2 fruit fly cellular contexts compared by ENCODE assay signal in genomic region chr2L:1156592-1157249, dm6.
TF ChIP-seq lines count a peak whose summit lies in the region.

No protein-coding gene starts in this region.

- TF ChIP-seq CTCF in whole organism, embryonic (GFP tag; optimal IDR thresholded peaks at IDR 0.05; lab: Kevin White, UChicago), result no peak

TF ChIP-seq in whole organism, embryonic, 481 proteins besides CTCF, POLR2A, EP300 and RAD21:
- TF ChIP-seq tgo (GFP tag; IDR thresholded peaks at IDR 0.05; lab: Robert Waterston, UW) (no peak), Ptx1 (GFP tag; IDR thresholded peaks at IDR 0.05; lab: Robert Waterston, UW) (no peak), nom (GFP tag; optimal IDR thresholded peaks at IDR 0.05; lab: Kevin White, UChicago) (no peak), Elba2 (GFP tag; optimal IDR thresholded peaks at IDR 0.05; lab: Kevin White, UChicago) (no peak), CG12659 (GFP tag; optimal IDR thresholded peaks at IDR 0.05; lab: Kevin White, UChicago) (no peak), pb (GFP tag; optimal IDR thresholded peaks at IDR 0.05; lab: Kevin White, UChicago) (no peak), CG11695 (GFP tag; IDR thresholded peaks at IDR 0.05; lab: Robert Waterston, UW) (no peak), CG2875 (GFP tag; optimal IDR thresholded peaks at IDR 0.05; lab: Kevin White, UChicago) (no peak), dpn (GFP tag; optimal IDR thresholded peaks at IDR 0.05; lab: Kevin White, UChicago) (no peak), CG8924 (tag; optimal IDR thresholded peaks at IDR 0.05; lab: Kevin White, UChicago) (peak; percentile 14), NK7.1 (GFP tag; optimal IDR thresholded peaks at IDR 0.05; lab: Kevin White, UChicago) (no peak), CG1603 (tag; optimal IDR thresholded peaks at IDR 0.05; lab: Kevin White, UChicago) (peak; percentile 25), sens (GFP tag; lab: Kevin White, UChicago) (peak; percentile 47), Tbp (GFP tag; optimal IDR thresholded peaks at IDR 0.05; lab: Kevin White, UChicago) (no peak), phol (tag; optimal IDR thresholded peaks at IDR 0.05; lab: Kevin White, UChicago) (no peak), Nf-YB (GFP tag; optimal IDR thresholded peaks at IDR 0.05; lab: Kevin White, UChicago) (no peak), unc-4 (GFP tag; IDR thresholded peaks at IDR 0.05; lab: Robert Waterston, UW; ENCODE audit: partially characterized antibody) (no peak), CG4820 (GFP tag; optimal IDR thresholded peaks at IDR 0.05; lab: Kevin White, UChicago) (no peak), CG15479 (GFP tag; optimal IDR thresholded peaks at IDR 0.05; lab: Kevin White, UChicago) (peak; percentile 3), Sox102F (GFP tag; optimal IDR thresholded peaks at IDR 0.05; lab: Kevin White, UChicago) (peak; percentile 5), PHDP (tag; optimal IDR thresholded peaks at IDR 0.05; lab: Kevin White, UChicago) (peak; percentile 20), CG6813 (GFP tag; optimal IDR thresholded peaks at IDR 0.05; lab: Kevin White, UChicago) (no peak), sisA (GFP tag; IDR thresholded peaks at IDR 0.05; lab: Robert Waterston, UW) (no peak), D19A (tag; optimal IDR thresholded peaks at IDR 0.05; lab: Kevin White, UChicago) (peak; percentile 91), row (GFP tag; IDR thresholded peaks at IDR 0.05; lab: Robert Waterston, UW) (peak; percentile 41; the same call in 2 of the 3 replicates), croc (GFP tag; conservative IDR thresholded peaks at IDR 0.05; lab: Robert Waterston, UW) (no peak)
TF ChIP-seq in whole organism, embryonic: peak in this region for 8.

TF ChIP-seq in whole organism, prepupa, 60 proteins besides CTCF, POLR2A, EP300 and RAD21:
- TF ChIP-seq CG6808 (GFP tag; optimal IDR thresholded peaks at IDR 0.05; lab: Kevin White, UChicago) (no peak), dac (GFP tag; optimal IDR thresholded peaks at IDR 0.05; lab: Kevin White, UChicago) (peak; percentile 59), topi (GFP tag; optimal IDR thresholded peaks at IDR 0.05; lab: Kevin White, UChicago) (no peak), CG9139 (GFP tag; optimal IDR thresholded peaks at IDR 0.05; lab: Kevin White, UChicago) (no peak), CG6792 (GFP tag; optimal IDR thresholded peaks at IDR 0.05; lab: Kevin White, UChicago) (no peak), CG34406 (GFP tag; optimal IDR thresholded peaks at IDR 0.05; lab: Kevin White, UChicago) (no peak), dsx (GFP tag; optimal IDR thresholded peaks at IDR 0.05; lab: Kevin White, UChicago; ENCODE audit: poor library complexity, severe bottlenecking) (no peak), Met (GFP tag; optimal IDR thresholded peaks at IDR 0.05; lab: Kevin White, UChicago) (no peak), CG1621 (tag; optimal IDR thresholded peaks at IDR 0.05; lab: Kevin White, UChicago) (no peak), esn (GFP tag; optimal IDR thresholded peaks at IDR 0.05; lab: Kevin White, UChicago) (no peak), CG8119 (GFP tag; IDR thresholded peaks at IDR 0.05; lab: Robert Waterston, UW) (peak; percentile 77), Eip78C (GFP tag; lab: Kevin White, UChicago) (peak; percentile 60), CG32006 (GFP tag; optimal IDR thresholded peaks at IDR 0.05; lab: Kevin White, UChicago) (peak; percentile 77), CG11902 (GFP tag; optimal IDR thresholded peaks at IDR 0.05; lab: Kevin White, UChicago) (no peak), salr (GFP tag; optimal IDR thresholded peaks at IDR 0.05; lab: Kevin White, UChicago) (peak in 1 of 2 experiments; percentile 24)

Comparison
In these comparisons a context has a peak if more than half of its experiments do, and no peak if none do; other contexts are left out.
1. Of the 7 proteins assayed by ChIP-seq in both whole organism, embryonic and whole organism, prepupa: peak only in whole organism, embryonic: Sox102F; only in whole organism, prepupa: none; in both: none; in neither: 6.